Worm (Caenorhabditis elegans) whole organism, mixed stage, embryonic: ENCODE results near the gene T24G10.2.

Experiments
- M03D4.4 ChIP-seq: sonication (generic microtip); optimal IDR thresholded peaks from 2 replicates; lab custom pipeline; 2017; ENCODE audit warnings: mild to moderate bottlenecking, missing genetic modification characterization, missing compliant biosample characterization
- bed-3 ChIP-seq: fragments of 200-800 bp; sonication (Bioruptor generic); optimal IDR thresholded peaks from 3 replicates; lab custom pipeline; 2018; ENCODE audit warnings: mild to moderate bottlenecking, missing genetic modification characterization, moderate library complexity, missing compliant biosample characterization
- blmp-1 ChIP-seq: fragments of 150-350 bp; optimal IDR thresholded peaks from 2 replicates; lab custom pipeline; 2014; ENCODE audit warnings: missing biosample characterization, missing genetic modification characterization
- ceh-39 ChIP-seq: fragments of 150-350 bp; optimal IDR thresholded peaks from 2 replicates; lab custom pipeline; 2014; ENCODE audit warnings: missing biosample characterization, missing genetic modification characterization
- ceh-43 ChIP-seq: fragments of 200-800 bp; sonication (Bioruptor generic); optimal IDR thresholded peaks from 2 replicates; lab custom pipeline; 2018; ENCODE audit warnings: mild to moderate bottlenecking, missing genetic modification characterization, moderate library complexity, missing compliant biosample characterization
- ceh-83 ChIP-seq: fragments of 200-800 bp; sonication (Bioruptor generic); optimal IDR thresholded peaks from 2 replicates; lab custom pipeline; 2018; ENCODE audit warnings: mild to moderate bottlenecking, missing genetic modification characterization, missing compliant biosample characterization
- ces-1 ChIP-seq: fragments of 150-350 bp; optimal IDR thresholded peaks from 2 replicates; lab custom pipeline; 2014; ENCODE audit warnings: missing biosample characterization, missing genetic modification reagents, missing genetic modification characterization
- cnd-1 ChIP-seq: fragments of 200-800 bp; sonication (Bioruptor generic); optimal IDR thresholded peaks from 2 replicates; lab custom pipeline; 2018; ENCODE audit warnings: mild to moderate bottlenecking, missing genetic modification characterization, missing compliant biosample characterization
- drap-1 ChIP-seq: fragments of 200-800 bp; sonication (Bioruptor generic); optimal IDR thresholded peaks from 3 replicates; lab custom pipeline; 2018; ENCODE audit warnings: mild to moderate bottlenecking, missing genetic modification characterization, missing compliant biosample characterization
- elt-1 ChIP-seq: sonication (generic microtip); optimal IDR thresholded peaks from 2 replicates; lab custom pipeline; 2017; ENCODE audit warnings: missing genetic modification characterization, mild to moderate bottlenecking, missing compliant biosample characterization, antibody characterized with exemption, moderate library complexity, borderline replicate concordance; ENCODE audit not compliant: insufficient read depth
- elt-3 ChIP-seq: fragments of 150-350 bp; optimal IDR thresholded peaks from 2 replicates; lab custom pipeline; 2014; ENCODE audit warnings: missing biosample characterization, missing genetic modification characterization
- flh-1 ChIP-seq: fragments of 200-800 bp; sonication (Bioruptor generic); optimal IDR thresholded peaks from 2 replicates; lab custom pipeline; 2018; ENCODE audit warnings: mild to moderate bottlenecking, missing genetic modification characterization, moderate library complexity, missing compliant biosample characterization
- ham-2 ChIP-seq: fragments of 200-800 bp; sonication (Bioruptor generic); optimal IDR thresholded peaks from 2 replicates; lab custom pipeline; 2018; ENCODE audit warnings: mild to moderate bottlenecking, missing genetic modification characterization, missing compliant biosample characterization
- hlh-1 ChIP-seq: fragments of 150-350 bp; optimal IDR thresholded peaks from 2 replicates; lab custom pipeline; 2014; ENCODE audit warnings: missing biosample characterization, missing genetic modification reagents, missing genetic modification characterization
- lin-13 ChIP-seq: fragments of 150-350 bp; optimal IDR thresholded peaks from 2 replicates; lab custom pipeline; 2014; ENCODE audit warnings: missing biosample characterization, missing genetic modification characterization
- lin-32 ChIP-seq: fragments of 200-800 bp; sonication (Bioruptor generic); optimal IDR thresholded peaks from 2 replicates; lab custom pipeline; 2018; ENCODE audit warnings: mild to moderate bottlenecking, missing genetic modification characterization, missing compliant biosample characterization
- lsy-2 ChIP-seq: fragments of 150-350 bp; optimal IDR thresholded peaks from 2 replicates; lab custom pipeline; 2014; ENCODE audit warnings: missing biosample characterization, missing genetic modification characterization
- mep-1 ChIP-seq: fragments of 150-350 bp; optimal IDR thresholded peaks from 2 replicates; lab custom pipeline; 2017; ENCODE audit warnings: missing biosample characterization, missing genetic modification reagents, missing genetic modification characterization, inconsistent platforms
- mls-2 ChIP-seq: sonication (generic microtip); optimal IDR thresholded peaks from 2 replicates; lab custom pipeline; 2016; ENCODE audit warnings: mild to moderate bottlenecking, missing genetic modification characterization, moderate library complexity, missing compliant biosample characterization
- nhr-12 ChIP-seq: fragments of 150-350 bp; optimal IDR thresholded peaks from 2 replicates; lab custom pipeline; 2014; ENCODE audit warnings: missing biosample characterization, missing genetic modification characterization
- nhr-237 ChIP-seq: fragments of 150-350 bp; optimal IDR thresholded peaks from 2 replicates; lab custom pipeline; 2014; ENCODE audit warnings: missing biosample characterization, missing genetic modification characterization
- nhr-28 ChIP-seq: fragments of 150-350 bp; optimal IDR thresholded peaks from 2 replicates; lab custom pipeline; 2014; ENCODE audit warnings: missing biosample characterization, missing genetic modification characterization
- pha-4 ChIP-seq: fragments of 150-350 bp; optimal IDR thresholded peaks from 2 replicates; lab custom pipeline; 2018; ENCODE audit warnings: missing biosample characterization, missing genetic modification reagents, missing genetic modification characterization
- sem-2 ChIP-seq: fragments of 200-800 bp; sonication (Bioruptor generic); optimal IDR thresholded peaks from 2 replicates; lab custom pipeline; 2018; ENCODE audit warnings: mild to moderate bottlenecking, missing genetic modification characterization, missing compliant biosample characterization
- tbx-8 ChIP-seq: fragments of 200-800 bp; sonication (Bioruptor generic); optimal IDR thresholded peaks from 2 replicates; lab custom pipeline; 2018; ENCODE audit warnings: mild to moderate bottlenecking, missing genetic modification characterization, moderate library complexity, missing compliant biosample characterization
- unc-120 ChIP-seq: sonication (generic microtip); optimal IDR thresholded peaks from 2 replicates; lab custom pipeline; 2017; ENCODE audit warnings: missing genetic modification characterization, missing compliant biosample characterization; ENCODE audit not compliant: poor library complexity, severe bottlenecking
- unc-62 ChIP-seq: fragments of 150-350 bp; optimal IDR thresholded peaks from 2 replicates; lab custom pipeline; 2014; ENCODE audit warnings: missing biosample characterization, missing genetic modification reagents, missing genetic modification characterization
- zip-8 ChIP-seq: fragments of 150-350 bp; optimal IDR thresholded peaks from 2 replicates; lab custom pipeline; 2014; ENCODE audit warnings: missing biosample characterization, missing genetic modification characterization
- ztf-11 ChIP-seq: fragments of 150-350 bp; optimal IDR thresholded peaks from 2 replicates; lab custom pipeline; 2014; ENCODE audit warnings: missing biosample characterization, missing genetic modification characterization

The T24G10.2 gene

ce11 chrIII:5453290-5453689, 10.7 kb upstream of the T24G10.2 start, which contains the start of gene F48E8.4:
Gene F48E8.4, plus strand, starts transcription at chrIII:5453590.
- TF ChIP-seq ceh-39 (tag; lab: Kevin White, UChicago), result no peak
- TF ChIP-seq pha-4 (tag; lab: Kevin White, UChicago), result no peak

ce11 chrIII:5450430-5450829, 7.9 kb upstream of the T24G10.2 start, which contains the start of gene paa-1:
Gene paa-1, plus strand, starts transcription at chrIII:5450730.
- TF ChIP-seq bed-3 (GFP tag; lab: Kevin White, UChicago) (no peak), hlh-1 (tag; lab: Kevin White, UChicago) (no peak), mep-1 (tag; lab: Kevin White, UChicago) (no peak), lin-13 (no peak), tbx-8 (GFP tag; lab: Kevin White, UChicago) (no peak), sem-2 (GFP tag; lab: Kevin White, UChicago) (no peak), elt-1 (tag; lab: Kevin White, UChicago) (no peak), ceh-39 (tag; lab: Kevin White, UChicago) (no peak), mls-2 (tag; lab: Kevin White, UChicago) (no peak), M03D4.4 (tag; lab: Kevin White, UChicago) (no peak), nhr-12 (tag; lab: Kevin White, UChicago) (no peak)

ce11 chrIII:5449762-5450308, 7.3 kb upstream of the T24G10.2 start, which contains the start of gene F48E8.8:
Gene F48E8.8, minus strand, starts transcription at chrIII:5449812.
- TF ChIP-seq lsy-2 (tag; lab: Kevin White, UChicago) (peak; percentile 49), nhr-237 (no peak), mep-1 (tag; lab: Kevin White, UChicago) (peak; percentile 28), unc-120 (tag; lab: Kevin White, UChicago) (peak; percentile 70), ztf-11 (tag; lab: Kevin White, UChicago) (no peak), lin-13 (peak; percentile 11), hlh-1 (tag; lab: Kevin White, UChicago) (peak; percentile 87), flh-1 (GFP tag; lab: Kevin White, UChicago) (no peak), ces-1 (peak; percentile 30)

- TF ChIP-seq ces-1 (peak; percentile 35), ceh-43 (GFP tag; lab: Kevin White, UChicago) (no peak), mep-1 (tag; lab: Kevin White, UChicago) (peak; percentile 59), nhr-12 (tag; lab: Kevin White, UChicago) (no peak), tbx-8 (GFP tag; lab: Kevin White, UChicago) (no peak), M03D4.4 (tag; lab: Kevin White, UChicago) (no peak), lsy-2 (tag; lab: Kevin White, UChicago) (peak; percentile 63), ceh-83 (GFP tag; lab: Kevin White, UChicago) (no peak), mls-2 (tag; lab: Kevin White, UChicago) (no peak), zip-8 (tag; lab: Kevin White, UChicago) (no peak), drap-1 (no peak), elt-1 (tag; lab: Kevin White, UChicago) (no peak), elt-3 (tag; lab: Kevin White, UChicago) (no peak), cnd-1 (no peak), pha-4 (tag; lab: Kevin White, UChicago) (no peak), ham-2 (GFP tag; lab: Kevin White, UChicago) (no peak), nhr-237 (peak; percentile 16), nhr-28 (tag; lab: Kevin White, UChicago) (no peak), lin-32 (GFP tag; lab: Kevin White, UChicago) (no peak), sem-2 (GFP tag; lab: Kevin White, UChicago) (no peak)
- TF ChIP-seq, all 35 proteins: peak for 4
Measured at ce11 chrIII:5448177-5448576, 5.6 kb upstream of the T24G10.2 start, which contains the start of gene skpt-1. Gene skpt-1, minus strand, starts transcription at chrIII:5448395.

- no peak for TF ChIP-seq ceh-83 (GFP tag; lab: Kevin White, UChicago)
- no peak for TF ChIP-seq blmp-1 (tag; lab: Kevin White, UChicago)
- TF ChIP-seq unc-62, result no peak
- TF ChIP-seq nhr-28 (tag; lab: Kevin White, UChicago), result no peak
- TF ChIP-seq ham-2 (GFP tag; lab: Kevin White, UChicago), result no peak
- no peak for TF ChIP-seq lin-13
- TF ChIP-seq mls-2 (tag; lab: Kevin White, UChicago), result no peak
- no peak for TF ChIP-seq M03D4.4 (tag; lab: Kevin White, UChicago)
Measured at ce11 chrIII:5440540-5440939, 2.0 kb downstream of the T24G10.2 start, which contains the start of gene W03A5.6. Gene W03A5.6, minus strand, starts transcription at chrIII:5440640.
